Worm (Caenorhabditis elegans) whole organism, L4 larva: ENCODE measurements around the gene aps-2.

ENCODE experiments used
- ZK546.5 ChIP-seq, 2 experiments: sonication (generic microtip); optimal IDR thresholded peaks; 2 replicates each; lab custom pipeline; 2017; ENCODE audit warnings: missing biosample characterization in 2 of 2, missing genetic modification characterization in 2 of 2
- fkh-10 ChIP-seq: fragments of 150-350 bp; optimal IDR thresholded peaks from 2 replicates; lab custom pipeline; 2014; ENCODE audit warnings: missing biosample characterization, missing genetic modification reagents, missing genetic modification characterization
- lin-39 ChIP-seq: fragments of 150-350 bp; optimal IDR thresholded peaks from 2 replicates; lab custom pipeline; 2014; ENCODE audit warnings: missing biosample characterization, missing genetic modification reagents, missing genetic modification characterization
- pha-4 ChIP-seq, 2 experiments: fragments of 150-350 bp in 1 of 2; fragments of 200-800 bp in 1 of 2; sonication (Bioruptor generic) in 1 of 2; IDR thresholded peaks in 1 of 2; optimal IDR thresholded peaks in 1 of 2; 2 replicates each; pipeline versions ENCODE4 v1.3.6 to Lab custom; 2014 to 2022; ENCODE audit warnings: missing genetic modification characterization in 2 of 2, missing genetic modification reagents in 2 of 2, missing biosample characterization in 1 of 2, missing compliant biosample characterization in 1 of 2
- pqm-1 ChIP-seq: sonication (generic microtip); optimal IDR thresholded peaks from 2 replicates; lab custom pipeline; 2017; ENCODE audit warnings: missing biosample characterization, missing genetic modification characterization
- unc-130 ChIP-seq: sonication (generic microtip); optimal IDR thresholded peaks from 2 replicates; lab custom pipeline; 2016; ENCODE audit warnings: missing genetic modification reagents, missing genetic modification characterization, missing compliant biosample characterization

DNA sequence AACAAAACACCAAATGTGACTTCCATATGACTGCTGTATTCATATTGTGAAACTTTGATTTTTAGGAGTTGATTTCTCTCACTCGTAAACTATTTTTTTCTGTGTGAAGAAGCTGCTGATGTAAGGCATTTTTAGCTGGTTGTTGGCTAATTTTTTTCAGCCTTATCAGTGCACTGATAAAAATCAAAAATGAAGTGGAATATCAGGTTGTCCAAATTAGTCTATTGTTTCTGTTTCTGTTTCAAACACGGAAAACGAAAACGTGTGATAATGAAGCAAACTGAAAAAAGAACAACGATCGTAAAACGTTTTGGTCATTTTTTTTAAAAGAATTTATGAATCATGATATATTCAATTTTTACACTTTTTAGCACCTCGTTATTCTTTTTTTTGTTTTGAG is 22.7 kb downstream of the aps-2 start:
- TF ChIP-seq ZK546.5 (tag; optimal IDR thresholded peaks at IDR 0.05; lab: Kevin White, UChicago), result no peak
- no peak for TF ChIP-seq fkh-10 (GFP tag; lab: Kevin White, UChicago)
- TF ChIP-seq unc-130 (GFP tag; lab: Kevin White, UChicago), result no peak
- no peak for TF ChIP-seq pha-4 (GFP tag; IDR thresholded peaks at IDR 0.05; lab: Robert Waterston, UW)
- TF ChIP-seq pha-4 (tag; optimal IDR thresholded peaks at IDR 0.05; lab: Kevin White, UChicago), result no peak
- no peak for TF ChIP-seq lin-39 (tag; lab: Kevin White, UChicago)
- TF ChIP-seq pqm-1 (tag; lab: Kevin White, UChicago), result peak; percentile 90
